Fruit fly (Drosophila melanogaster) whole organism, pupa: ENCODE results near the gene Srg2.
A peak's percentile ranks its signal among the peaks of the same experiment; 100 is the strongest.

Experiments
- CG10348 ChIP-seq: fragments of 200-800 bp; sonication (Bioruptor generic); IDR thresholded peaks from 2 replicates; pipeline ENCODE4 v1.3.6; 2022; ENCODE audit warnings: missing biosample characterization, missing genetic modification characterization
- CG12605 ChIP-seq: fragments of 200-800 bp; sonication (Bioruptor generic); IDR thresholded peaks from 2 replicates; pipeline ENCODE4 v1.3.6; 2022; ENCODE audit warnings: missing biosample characterization, missing genetic modification characterization
- CG13204 ChIP-seq: fragments of 200-800 bp; sonication (Bioruptor generic); optimal IDR thresholded peaks from 2 replicates; lab custom pipeline; 2018; ENCODE audit warnings: missing biosample characterization, mild to moderate bottlenecking, missing genetic modification characterization, moderate library complexity
- CG14655 ChIP-seq: fragments of 200-800 bp; sonication (Bioruptor generic); optimal IDR thresholded peaks from 3 replicates; lab custom pipeline; 2017; ENCODE audit warnings: mild to moderate bottlenecking, missing biosample characterization, missing genetic modification reagents, missing genetic modification characterization
- CG15710 ChIP-seq: fragments of 200-800 bp; sonication (Bioruptor generic); optimal IDR thresholded peaks from 2 replicates; lab custom pipeline; 2018; ENCODE audit warnings: missing biosample characterization, mild to moderate bottlenecking, missing genetic modification characterization, moderate library complexity
- CG17806 ChIP-seq: fragments of 200-800 bp; sonication (Bioruptor generic); optimal IDR thresholded peaks from 2 replicates; lab custom pipeline; 2018; ENCODE audit warnings: missing biosample characterization, mild to moderate bottlenecking, missing genetic modification characterization, moderate library complexity
- CG32121 ChIP-seq: fragments of 200-800 bp; sonication (Bioruptor generic); IDR thresholded peaks from 2 replicates; pipeline ENCODE4 v1.3.6; 2022; ENCODE audit warnings: missing biosample characterization, missing genetic modification characterization
- CG34367 ChIP-seq: fragments of 200-800 bp; sonication (Bioruptor generic); optimal IDR thresholded peaks from 2 replicates; lab custom pipeline; 2018; ENCODE audit warnings: missing biosample characterization, mild to moderate bottlenecking, missing genetic modification characterization
- CG4496 ChIP-seq: fragments of 200-800 bp; sonication (Bioruptor generic); IDR thresholded peaks from 3 replicates; pipeline ENCODE4 v1.3.6; 2022; ENCODE audit warnings: missing biosample characterization, missing genetic modification characterization
- CG8159 ChIP-seq: fragments of 200-800 bp; sonication (Bioruptor generic); optimal IDR thresholded peaks from 3 replicates; lab custom pipeline; 2018; ENCODE audit warnings: missing biosample characterization, mild to moderate bottlenecking, missing genetic modification characterization, moderate library complexity
- CG8301 ChIP-seq: fragments of 200-800 bp; sonication (Bioruptor generic); optimal IDR thresholded peaks from 2 replicates; lab custom pipeline; 2018; ENCODE audit warnings: missing biosample characterization, mild to moderate bottlenecking, missing genetic modification characterization
- CG9948 ChIP-seq: fragments of 200-800 bp; sonication (Bioruptor generic); optimal IDR thresholded peaks from 2 replicates; lab custom pipeline; 2018; ENCODE audit warnings: missing biosample characterization, mild to moderate bottlenecking, missing genetic modification characterization, moderate library complexity
- EcR ChIP-seq: fragments of 200-800 bp; sonication (Bioruptor generic); optimal IDR thresholded peaks from 3 replicates; lab custom pipeline; 2019; ENCODE audit warnings: missing biosample characterization, missing genetic modification characterization, mild to moderate bottlenecking, moderate library complexity, missing genetic modification reagents
- Ets98B ChIP-seq: fragments of 200-800 bp; sonication (Bioruptor generic); IDR thresholded peaks from 2 replicates; pipeline ENCODE4 v1.3.6; 2022; ENCODE audit warnings: missing biosample characterization, missing genetic modification characterization
- Pif1A ChIP-seq: fragments of 200-800 bp; sonication (Bioruptor generic); optimal IDR thresholded peaks from 3 replicates; lab custom pipeline; 2016; ENCODE audit warnings: missing biosample characterization, missing genetic modification characterization
- Pif1B ChIP-seq: fragments of 200-800 bp; sonication (Bioruptor generic); optimal IDR thresholded peaks from 3 replicates; lab custom pipeline; 2016; ENCODE audit warnings: missing biosample characterization, missing genetic modification characterization
- Snoo ChIP-seq: fragments of 200-800 bp; sonication (Bioruptor generic); optimal IDR thresholded peaks from 3 replicates; lab custom pipeline; 2017; ENCODE audit warnings: missing biosample characterization, mild to moderate bottlenecking, missing genetic modification characterization, inconsistent platforms
- fd96Ca ChIP-seq: fragments of 200-800 bp; sonication (Bioruptor generic); IDR thresholded peaks from 3 replicates; pipeline ENCODE4 v1.3.6; 2022; ENCODE audit warnings: missing biosample characterization, missing genetic modification characterization
- gl ChIP-seq: fragments of 200-800 bp; sonication (Bioruptor generic); optimal IDR thresholded peaks from 2 replicates; lab custom pipeline; 2018; ENCODE audit warnings: missing biosample characterization, mild to moderate bottlenecking, missing genetic modification characterization
- rn ChIP-seq: fragments of 200-800 bp; sonication (Bioruptor generic); IDR thresholded peaks from 2 replicates; pipeline ENCODE4 v1.3.6; 2022; ENCODE audit warnings: missing biosample characterization, missing genetic modification characterization

Gene Srg2

DNA sequence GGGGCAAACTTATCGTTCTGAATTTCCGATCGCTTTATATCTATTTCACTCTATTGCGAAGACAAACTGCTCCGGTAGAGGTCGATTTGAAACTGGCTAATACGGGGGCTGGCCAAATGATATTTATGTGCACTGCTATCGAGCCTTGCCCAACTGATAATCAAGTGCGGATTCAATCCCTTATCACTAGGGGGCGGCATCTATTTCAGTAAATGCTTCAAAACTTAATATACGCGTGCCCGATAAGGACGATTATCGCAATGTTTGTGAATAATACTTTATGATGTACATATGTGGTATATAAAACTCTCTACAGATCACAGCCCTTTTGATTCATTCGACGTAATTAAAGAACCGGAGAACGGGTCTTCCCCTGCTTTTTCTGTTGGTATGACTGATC, at the start of gene Srg2:
Srg2 (minus strand) TSS at position 101 of the 400 bp plus-strand sequence.
- TF ChIP-seq CG13204 (no peak), CG10348 (GFP tag; lab: Robert Waterston, UW) (no peak), CG12605 (GFP tag; lab: Robert Waterston, UW) (no peak)

DNA sequence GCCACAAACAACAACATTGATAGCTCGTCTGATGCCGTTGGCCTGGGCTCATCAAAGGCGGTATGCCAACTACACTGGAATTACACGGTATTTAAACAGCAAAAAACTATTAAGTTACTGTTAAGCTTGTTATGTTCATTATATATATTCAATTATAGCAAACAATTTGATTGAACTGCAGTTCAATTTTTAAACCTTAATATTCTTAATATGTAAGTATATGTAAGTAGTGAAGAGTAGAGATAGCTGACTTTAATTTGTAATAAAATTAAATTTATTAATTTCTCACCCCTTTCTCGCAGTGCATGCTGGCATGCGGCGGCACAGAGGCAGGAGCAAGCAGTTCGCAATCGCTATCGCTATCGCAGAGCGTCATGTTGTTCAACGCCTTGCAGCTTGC, 12.5 kb upstream of the Srg2 start:
- TF ChIP-seq CG10348 (GFP tag; lab: Robert Waterston, UW) (no peak), CG8159 (peak; percentile 34), CG8301 (peak; percentile 33), CG14655 (GFP tag; lab: Kevin White, UChicago) (peak; percentile 57), EcR (GFP tag; lab: Kevin White, UChicago) (no peak)

DNA sequence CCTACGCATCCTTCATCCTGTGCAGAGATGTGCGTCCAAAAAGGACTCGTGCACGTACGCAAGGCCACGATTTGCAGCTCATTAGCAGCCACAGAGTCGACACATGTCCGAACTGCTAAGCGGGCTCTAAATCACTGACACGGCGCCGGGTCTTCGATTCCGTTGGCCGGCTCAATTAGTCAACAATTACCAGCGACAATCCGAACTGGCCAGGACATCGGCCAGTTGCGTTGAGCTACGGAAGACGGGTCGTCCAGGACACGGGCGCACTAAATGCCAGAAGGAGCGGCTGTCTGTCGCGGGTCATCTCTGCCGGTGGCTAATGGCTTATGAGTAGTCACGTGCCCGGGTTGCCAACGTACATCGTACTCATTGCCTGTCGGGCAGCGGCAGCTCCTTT, 7.9 kb upstream of the Srg2 start:
- TF ChIP-seq CG17806 (tag; lab: Kevin White, UChicago) (no peak), CG13204 (no peak), Pif1A (GFP tag; lab: Kevin White, UChicago) (no peak), rn (no peak), CG32121 (GFP tag; lab: Robert Waterston, UW) (no peak), EcR (GFP tag; lab: Kevin White, UChicago) (no peak), Pif1B (no peak), CG4496 (GFP tag; lab: Robert Waterston, UW) (no peak), CG14655 (GFP tag; lab: Kevin White, UChicago) (no peak), CG8159 (no peak), CG15710 (tag; lab: Kevin White, UChicago) (no peak), Ets98B (GFP tag; lab: Robert Waterston, UW) (no peak), CG9948 (tag; lab: Kevin White, UChicago) (no peak)

DNA sequence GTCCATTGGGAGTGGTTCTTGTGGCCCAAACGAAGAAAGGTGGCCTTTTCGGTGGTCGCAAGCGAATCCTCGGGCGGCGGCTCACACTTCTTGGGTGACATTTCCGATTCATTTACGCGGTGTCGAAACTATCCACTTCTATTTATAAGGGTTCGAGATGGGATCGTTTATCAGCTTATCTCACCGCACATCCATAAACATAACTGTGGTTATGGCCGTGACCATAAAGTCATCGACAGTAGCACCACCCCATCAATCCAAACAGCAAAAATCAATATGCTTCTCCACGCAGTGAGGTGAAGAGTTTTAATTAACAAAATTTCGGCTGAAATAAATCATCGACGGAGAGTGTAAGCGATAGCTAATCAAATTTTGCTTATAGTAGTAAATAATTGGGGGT, 2.9 kb upstream of the Srg2 start, which contains the start of gene CG42826:
CG42826 (minus strand) TSS at position 101 of the 400 bp plus-strand sequence.
- TF ChIP-seq CG14655 (GFP tag; lab: Kevin White, UChicago) (no peak), CG15710 (tag; lab: Kevin White, UChicago) (no peak), CG13204 (no peak), Ets98B (GFP tag; lab: Robert Waterston, UW) (no peak), CG4496 (GFP tag; lab: Robert Waterston, UW) (no peak), CG17806 (tag; lab: Kevin White, UChicago) (no peak), CG12605 (GFP tag; lab: Robert Waterston, UW) (no peak), CG34367 (tag; lab: Kevin White, UChicago) (no peak), CG8301 (no peak), CG8159 (no peak), Pif1A (GFP tag; lab: Kevin White, UChicago) (no peak), fd96Ca (GFP tag; lab: Robert Waterston, UW) (no peak), CG9948 (tag; lab: Kevin White, UChicago) (no peak), Snoo (tag; lab: Kevin White, UChicago) (no peak), CG10348 (GFP tag; lab: Robert Waterston, UW) (no peak)
- TF ChIP-seq, all 21 proteins: peak for 0

DNA sequence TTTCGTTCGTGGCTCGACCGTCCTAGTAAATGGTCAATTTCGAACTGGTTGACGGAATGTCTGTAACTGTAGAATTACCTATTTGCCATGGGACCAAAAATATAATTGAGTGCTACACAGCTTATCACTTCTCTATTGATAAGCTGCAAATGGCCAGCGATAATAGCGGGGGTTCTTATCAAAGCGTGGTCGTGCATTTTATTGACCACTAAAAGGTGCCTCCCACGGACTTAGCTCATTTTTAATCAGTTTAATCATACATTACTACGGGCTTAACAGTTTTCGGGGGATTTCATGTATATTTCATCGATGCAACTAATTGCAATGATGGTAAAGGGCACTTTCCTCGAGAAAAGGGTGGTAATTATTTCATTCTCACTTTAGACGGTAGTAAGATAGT, 3.2 kb downstream of the Srg2 start, which contains the start of gene CG32054:
CG32054 (minus strand) TSS at position 17 of the 400 bp plus-strand sequence.
- TF ChIP-seq fd96Ca (GFP tag; lab: Robert Waterston, UW) (no peak), Pif1B (no peak)

DNA sequence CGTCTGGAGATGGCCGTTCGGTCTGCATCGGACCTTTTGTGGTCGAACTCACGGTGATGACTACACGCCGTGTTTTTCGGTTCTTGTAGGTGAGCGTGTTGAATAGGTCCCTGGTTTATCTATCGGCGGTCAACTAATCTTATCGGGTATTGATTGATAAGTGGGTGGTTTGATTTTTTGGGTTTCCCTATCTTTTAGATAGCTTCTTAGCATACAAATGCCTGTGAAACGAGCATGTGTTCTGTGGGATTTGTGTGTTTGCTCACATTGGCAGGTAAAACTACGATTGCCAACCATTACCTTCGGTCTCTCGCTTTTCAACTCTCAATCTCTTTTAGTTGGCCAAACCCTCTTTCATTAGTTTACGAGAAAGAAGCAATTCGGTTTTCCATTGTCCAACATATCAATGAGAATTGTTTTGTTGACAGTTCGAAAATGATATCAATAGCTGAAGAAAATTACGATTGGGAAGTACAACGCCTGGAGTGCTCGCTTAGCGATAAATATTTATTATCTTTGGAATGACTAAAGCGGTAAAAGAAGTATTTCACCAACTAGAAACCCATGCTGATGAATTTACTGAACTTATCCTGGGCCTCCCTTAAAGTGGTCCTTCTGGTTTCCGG, 5.5 kb downstream of the Srg2 start, which contains the start of gene CG32053:
CG32053 (minus strand) TSS at position 69 of the 626 bp plus-strand sequence.
- TF ChIP-seq Pif1A (GFP tag; lab: Kevin White, UChicago) (no peak), Snoo (tag; lab: Kevin White, UChicago) (no peak), gl (tag; lab: Kevin White, UChicago) (no peak), CG9948 (tag; lab: Kevin White, UChicago) (no peak)

DNA sequence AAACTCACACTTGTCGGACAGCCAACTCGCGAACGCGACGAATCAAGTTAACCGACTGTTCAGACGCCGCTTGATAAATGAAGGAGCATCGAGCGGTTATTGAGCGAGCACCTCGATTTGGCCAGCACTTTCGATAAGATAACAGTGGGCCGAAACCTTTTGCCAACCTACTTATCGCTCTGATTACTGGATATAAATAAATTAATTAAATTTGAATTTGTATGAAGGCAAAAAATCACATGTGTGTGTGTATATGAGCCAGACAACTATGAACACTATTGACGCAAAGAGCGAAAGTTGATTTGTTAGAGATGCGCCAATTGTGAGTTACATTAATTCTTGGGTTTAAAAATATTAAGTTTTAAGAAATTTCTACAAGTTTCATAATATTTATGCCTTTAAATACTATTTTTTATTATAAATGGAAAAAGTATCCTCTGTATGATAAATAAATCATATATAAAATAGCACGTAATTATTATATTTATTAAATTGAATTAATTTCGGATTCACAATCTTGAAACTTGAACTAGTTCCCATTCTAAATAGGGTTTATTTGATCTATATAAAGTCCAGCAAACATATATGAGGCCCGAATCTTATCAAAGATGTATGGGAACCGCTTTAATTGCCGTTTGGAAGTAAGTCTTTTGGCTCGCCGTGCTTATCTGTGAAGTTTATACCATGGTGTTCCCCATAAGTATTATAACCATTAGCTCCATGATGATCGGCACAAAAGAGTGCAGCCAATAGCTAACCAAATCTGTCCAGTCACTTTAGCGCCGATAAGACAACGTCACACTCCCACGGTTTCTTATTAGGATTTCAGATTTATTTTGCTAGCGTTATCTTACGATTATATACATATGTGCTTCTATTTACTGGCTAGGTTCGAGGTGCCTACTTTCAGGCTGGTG, 8.3 kb downstream of the Srg2 start, which contains the start of gene CG14160:
CG14160 (minus strand) TSS at position 51 of the 917 bp plus-strand sequence.
- TF ChIP-seq CG8301 (no peak), CG9948 (tag; lab: Kevin White, UChicago) (no peak), Snoo (tag; lab: Kevin White, UChicago) (no peak), CG13204 (no peak), CG4496 (GFP tag; lab: Robert Waterston, UW) (no peak), CG15710 (tag; lab: Kevin White, UChicago) (no peak), CG12605 (GFP tag; lab: Robert Waterston, UW) (no peak), CG10348 (GFP tag; lab: Robert Waterston, UW) (no peak), EcR (GFP tag; lab: Kevin White, UChicago) (no peak)
- TF ChIP-seq, all 21 proteins: peak for 0
